Worm (Caenorhabditis elegans): ENCODE results near the gene F13H8.6.

DNA sequence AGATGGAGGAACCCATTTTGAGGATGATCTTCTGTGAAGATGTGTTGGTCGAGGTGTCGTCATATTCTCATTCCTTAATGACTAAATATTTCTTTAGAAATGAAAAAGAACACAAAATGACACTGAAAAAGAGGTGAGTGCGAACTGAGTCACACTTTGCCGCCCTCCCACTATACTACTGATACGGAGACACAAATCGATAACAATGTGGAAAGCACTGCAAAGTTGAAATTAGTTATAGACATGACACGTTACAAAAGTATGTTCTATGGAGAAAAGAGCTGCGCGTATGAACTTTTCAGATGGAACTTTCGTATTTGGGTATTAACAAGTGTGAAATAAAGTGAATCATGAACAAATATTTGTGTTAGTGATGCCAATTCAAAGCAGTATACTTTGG is 42.6 kb downstream of the F13H8.6 start, which contains the start of gene tat-4:
- TF ChIP-seq nhr-77 (tag; optimal IDR thresholded peaks at IDR 0.05) = no peak
- TF ChIP-seq hlh-30 (tag; optimal IDR thresholded peaks at IDR 0.05; ENCODE audit: insufficient read depth) = no peak
- TF ChIP-seq dpl-1 (GFP tag; optimal IDR thresholded peaks at IDR 0.05) = no peak
- no peak for TF ChIP-seq pha-4 (GFP tag; IDR thresholded peaks at IDR 0.05)
- no peak for TF ChIP-seq pha-4 (tag; optimal IDR thresholded peaks at IDR 0.05)
- no peak for TF ChIP-seq nhr-76 (tag; optimal IDR thresholded peaks at IDR 0.05)
- no peak for TF ChIP-seq fkh-10 (GFP tag; optimal IDR thresholded peaks at IDR 0.05)
- no peak for TF ChIP-seq T20F7.1 (GFP tag; optimal IDR thresholded peaks at IDR 0.05)
- TF ChIP-seq pqm-1 (tag; optimal IDR thresholded peaks at IDR 0.05) = peak; percentile 89
- TF ChIP-seq zag-1 (tag; optimal IDR thresholded peaks at IDR 0.05) = no peak
- no peak for TF ChIP-seq jun-1 (tag; optimal IDR thresholded peaks at IDR 0.05)
- no peak for TF ChIP-seq aly-2 (tag; optimal IDR thresholded peaks at IDR 0.05)
- TF ChIP-seq zfp-2 (tag; optimal IDR thresholded peaks at IDR 0.05) = no peak
- TF ChIP-seq php-3 (GFP tag; IDR thresholded peaks at IDR 0.05) = no peak
